Worm (Caenorhabditis elegans): ENCODE results near the gene B0495.9.

DNA sequence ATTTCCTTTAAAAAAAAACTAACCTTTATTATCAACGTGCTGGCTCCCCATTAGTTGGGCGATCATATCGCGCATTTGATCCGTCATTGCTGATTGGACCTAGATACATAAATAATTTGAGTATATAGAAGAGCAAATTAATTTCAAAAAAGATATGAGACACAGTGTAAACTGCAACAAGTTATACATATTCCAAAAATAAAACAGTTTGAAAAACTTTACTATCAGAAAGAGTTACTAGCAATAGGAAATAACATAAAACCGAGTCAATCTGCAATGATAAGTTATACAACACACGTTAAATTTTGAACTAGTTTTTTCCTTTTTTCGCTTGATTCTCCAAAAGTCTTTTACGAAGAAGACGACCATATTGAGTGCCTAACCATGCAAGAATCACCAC lies 1.1 kb downstream of the B0495.9 start, which contains the start of gene luc-7L:
- TF ChIP-seq him-1 (tag; optimal IDR thresholded peaks at IDR 0.05) (no peak), dao-5 (tag; optimal IDR thresholded peaks at IDR 0.05) (no peak)
